Worm (Caenorhabditis elegans) whole organism, L1 larva: ENCODE data around the gene F58H1.5.

Experiments used
- C04F5.9 ChIP-seq: sonication (generic microtip); optimal IDR thresholded peaks from 2 replicates; lab custom pipeline; 2016; ENCODE audit warnings: missing genetic modification characterization, missing compliant biosample characterization
- C16A3.4 ChIP-seq: fragments of 150-350 bp; optimal IDR thresholded peaks from 2 replicates; lab custom pipeline; 2014; ENCODE audit warnings: missing biosample characterization, missing genetic modification characterization
- C34B4.2 ChIP-seq: sonication (generic microtip); optimal IDR thresholded peaks from 2 replicates; lab custom pipeline; 2017; ENCODE audit warnings: mild to moderate bottlenecking, missing genetic modification characterization, missing compliant biosample characterization
- F16B12.6 ChIP-seq: fragments of 150-350 bp; optimal IDR thresholded peaks from 2 replicates; lab custom pipeline; 2014; ENCODE audit warnings: missing biosample characterization, missing genetic modification characterization
- aha-1 ChIP-seq: fragments of 150-350 bp; optimal IDR thresholded peaks from 2 replicates; lab custom pipeline; 2014; ENCODE audit warnings: missing biosample characterization, missing genetic modification characterization
- aly-2 ChIP-seq: fragments of 150-350 bp; optimal IDR thresholded peaks from 2 replicates; lab custom pipeline; 2014; ENCODE audit warnings: missing biosample characterization, missing genetic modification characterization
- ama-1 ChIP-seq: fragments of 150-350 bp; optimal IDR thresholded peaks from 2 replicates; lab custom pipeline; 2014
- blmp-1 ChIP-seq: fragments of 150-350 bp; optimal IDR thresholded peaks from 2 replicates; lab custom pipeline; 2014; ENCODE audit warnings: missing biosample characterization, missing genetic modification characterization
- ceh-82 ChIP-seq, 3 experiments: fragments of 150-350 bp in 1 of 3; sonication (generic microtip) in 2 of 3; optimal IDR thresholded peaks; 2 replicates each; lab custom pipeline; 2014 to 2017; ENCODE audit warnings: missing biosample characterization in 3 of 3, missing genetic modification characterization in 3 of 3
- ceh-88 ChIP-seq: fragments of 200-800 bp; sonication (Bioruptor generic); IDR thresholded peaks from 2 replicates; pipeline ENCODE4 v1.3.6; 2022; ENCODE audit warnings: missing genetic modification characterization, missing compliant biosample characterization
- ceh-90 ChIP-seq: sonication (generic microtip); optimal IDR thresholded peaks from 2 replicates; lab custom pipeline; 2016; ENCODE audit warnings: missing genetic modification characterization, missing compliant biosample characterization
- ces-1 ChIP-seq: fragments of 150-350 bp; optimal IDR thresholded peaks from 2 replicates; lab custom pipeline; 2014; ENCODE audit warnings: missing biosample characterization, missing genetic modification reagents, missing genetic modification characterization
- dsc-1 ChIP-seq: sonication (generic microtip); optimal IDR thresholded peaks from 2 replicates; lab custom pipeline; 2016; ENCODE audit warnings: mild to moderate bottlenecking, missing genetic modification characterization, missing compliant biosample characterization
- efl-1 ChIP-seq, 4 experiments: fragments of 150-350 bp; optimal IDR thresholded peaks in 3 of 4; peaks in 1 of 4; 1 replicate in 1 of 4; 2 replicates in 3 of 4; lab custom pipeline; 2014; ENCODE audit warnings: missing biosample characterization in 2 of 4, missing genetic modification characterization in 2 of 4, missing genetic modification reagents in 2 of 4
- efl-3 ChIP-seq: fragments of 200-800 bp; sonication (Bioruptor generic); optimal IDR thresholded peaks from 2 replicates; lab custom pipeline; 2018; ENCODE audit warnings: mild to moderate bottlenecking, missing genetic modification characterization, missing compliant biosample characterization
- egl-27 ChIP-seq, 2 experiments: fragments of 150-350 bp in 1 of 2; sonication (generic microtip); optimal IDR thresholded peaks; 3 replicates each; lab custom pipeline; 2017 to 2018; ENCODE audit warnings: missing biosample characterization in 2 of 2, missing genetic modification characterization in 2 of 2, missing genetic modification reagents in 2 of 2
- elt-2 ChIP-seq: sonication (generic microtip); optimal IDR thresholded peaks from 2 replicates; lab custom pipeline; 2016; ENCODE audit warnings: missing genetic modification characterization, mild to moderate bottlenecking, inconsistent platforms, missing compliant biosample characterization, missing genetic modification reagents
- ets-5 ChIP-seq: fragments of 200-800 bp; sonication (Bioruptor generic); IDR thresholded peaks from 2 replicates; pipeline ENCODE4 v1.3.6; 2022; ENCODE audit warnings: missing genetic modification characterization, missing compliant biosample characterization
- fkh-8 ChIP-seq: sonication (generic microtip); optimal IDR thresholded peaks from 2 replicates; lab custom pipeline; 2016; ENCODE audit warnings: mild to moderate bottlenecking, missing genetic modification characterization, missing compliant biosample characterization
- fos-1 ChIP-seq: fragments of 150-350 bp; optimal IDR thresholded peaks from 2 replicates; lab custom pipeline; 2014; ENCODE audit warnings: missing biosample characterization, missing genetic modification characterization
- grh-1 ChIP-seq: fragments of 200-800 bp; sonication (Bioruptor generic); IDR thresholded peaks from 2 replicates; pipeline ENCODE4 v1.3.6; 2022; ENCODE audit warnings: missing genetic modification reagents, missing genetic modification characterization, missing compliant biosample characterization
- hlh-17 ChIP-seq: fragments of 200-800 bp; sonication (Bioruptor generic); optimal IDR thresholded peaks from 2 replicates; lab custom pipeline; 2018; ENCODE audit warnings: missing genetic modification characterization, mild to moderate bottlenecking, missing compliant biosample characterization, moderate library complexity, borderline replicate concordance
- hpl-2 ChIP-seq: fragments of 150-350 bp; optimal IDR thresholded peaks from 2 replicates; lab custom pipeline; 2014; ENCODE audit warnings: missing biosample characterization, missing genetic modification reagents, missing genetic modification characterization
- irx-1 ChIP-seq: sonication (generic microtip); optimal IDR thresholded peaks from 2 replicates; lab custom pipeline; 2016; ENCODE audit warnings: missing genetic modification characterization, missing compliant biosample characterization
- isw-1 ChIP-seq: fragments of 200-800 bp; sonication (Bioruptor generic); IDR thresholded peaks from 2 replicates; pipeline ENCODE4 v1.3.6; 2022; ENCODE audit warnings: missing genetic modification characterization, missing compliant biosample characterization
- jun-1 ChIP-seq: fragments of 150-350 bp; optimal IDR thresholded peaks from 2 replicates; lab custom pipeline; 2014; ENCODE audit warnings: missing biosample characterization, missing genetic modification reagents, missing genetic modification characterization
- lin-13 ChIP-seq: fragments of 150-350 bp; optimal IDR thresholded peaks from 2 replicates; lab custom pipeline; 2014; ENCODE audit warnings: missing biosample characterization, missing genetic modification reagents, missing genetic modification characterization
- lin-35 ChIP-seq, 2 experiments: fragments of 150-350 bp; optimal IDR thresholded peaks; 2 replicates each; lab custom pipeline; 2014; ENCODE audit warnings: missing biosample characterization in 2 of 2, missing genetic modification characterization in 2 of 2, missing genetic modification reagents in 2 of 2
- lin-39 ChIP-seq: fragments of 150-350 bp; optimal IDR thresholded peaks from 2 replicates; lab custom pipeline; 2014; ENCODE audit warnings: missing biosample characterization, missing genetic modification reagents, missing genetic modification characterization
- lir-3 ChIP-seq: sonication (generic microtip); optimal IDR thresholded peaks from 2 replicates; lab custom pipeline; 2016; ENCODE audit warnings: mild to moderate bottlenecking, missing genetic modification characterization, moderate library complexity, missing compliant biosample characterization; ENCODE audit not compliant: poor library complexity
- mdl-1 ChIP-seq, 2 experiments: fragments of 150-350 bp; optimal IDR thresholded peaks; 2 replicates each; lab custom pipeline; 2014 to 2017; ENCODE audit warnings: missing biosample characterization in 2 of 2, missing genetic modification characterization in 2 of 2, inconsistent platforms in 1 of 2
- mef-2 ChIP-seq: fragments of 150-350 bp; optimal IDR thresholded peaks from 2 replicates; lab custom pipeline; 2014; ENCODE audit warnings: missing biosample characterization, missing genetic modification characterization
- nhr-11 ChIP-seq: fragments of 150-350 bp; optimal IDR thresholded peaks from 2 replicates; lab custom pipeline; 2014; ENCODE audit warnings: missing biosample characterization, missing genetic modification characterization
- nhr-19 ChIP-seq: fragments of 200-800 bp; sonication (Bioruptor generic); conservative IDR thresholded peaks from 2 replicates; pipeline ENCODE4 v1.3.6; 2022; ENCODE audit warnings: missing genetic modification characterization, missing compliant biosample characterization
- nhr-20 ChIP-seq: sonication (generic microtip); optimal IDR thresholded peaks from 2 replicates; lab custom pipeline; 2016; ENCODE audit warnings: mild to moderate bottlenecking, missing genetic modification characterization, missing compliant biosample characterization
- nhr-237 ChIP-seq: fragments of 150-350 bp; optimal IDR thresholded peaks from 2 replicates; lab custom pipeline; 2014; ENCODE audit warnings: missing biosample characterization, missing genetic modification characterization
- nhr-28 ChIP-seq: fragments of 150-350 bp; optimal IDR thresholded peaks from 2 replicates; lab custom pipeline; 2014; ENCODE audit warnings: missing biosample characterization, missing genetic modification characterization
- nhr-71 ChIP-seq: sonication (generic microtip); optimal IDR thresholded peaks from 2 replicates; lab custom pipeline; 2016; ENCODE audit warnings: mild to moderate bottlenecking, missing genetic modification characterization, moderate library complexity, missing compliant biosample characterization
- nhr-76 ChIP-seq: sonication (generic microtip); optimal IDR thresholded peaks from 2 replicates; lab custom pipeline; 2017; ENCODE audit warnings: missing biosample characterization, missing genetic modification characterization
- nhr-77 ChIP-seq: fragments of 150-350 bp; optimal IDR thresholded peaks from 2 replicates; lab custom pipeline; 2014; ENCODE audit warnings: missing biosample characterization, missing genetic modification characterization
- nhr-85 ChIP-seq: sonication (generic microtip); peaks from one replicate; lab custom pipeline; 2016; ENCODE audit warnings: missing genetic modification characterization, inconsistent platforms, missing compliant biosample characterization
- nhr-90 ChIP-seq: sonication (generic microtip); optimal IDR thresholded peaks from 2 replicates; lab custom pipeline; 2016; ENCODE audit warnings: mild to moderate bottlenecking, missing genetic modification characterization, missing compliant biosample characterization; ENCODE audit not compliant: poor library complexity
- pag-3 ChIP-seq: sonication (generic microtip); optimal IDR thresholded peaks from 2 replicates; lab custom pipeline; 2017; ENCODE audit warnings: missing genetic modification characterization, mild to moderate bottlenecking, missing compliant biosample characterization, antibody characterized with exemption, borderline replicate concordance; ENCODE audit not compliant: insufficient read depth
- pax-3 ChIP-seq: fragments of 200-800 bp; sonication (Bioruptor generic); optimal IDR thresholded peaks from 2 replicates; lab custom pipeline; 2018; ENCODE audit warnings: mild to moderate bottlenecking, missing genetic modification characterization, moderate library complexity, missing compliant biosample characterization
- pqm-1 ChIP-seq: sonication (generic microtip); optimal IDR thresholded peaks from 3 replicates; lab custom pipeline; 2017; ENCODE audit warnings: missing biosample characterization, missing genetic modification characterization
- rnt-1 ChIP-seq: sonication (generic microtip); optimal IDR thresholded peaks from 2 replicates; lab custom pipeline; 2016; ENCODE audit warnings: mild to moderate bottlenecking, missing genetic modification characterization, moderate library complexity, missing compliant biosample characterization
- snpc-4 ChIP-seq: fragments of 150-350 bp; optimal IDR thresholded peaks from 2 replicates; lab custom pipeline; 2014; ENCODE audit warnings: missing biosample characterization, missing genetic modification characterization
- swsn-7 ChIP-seq: sonication (generic microtip); optimal IDR thresholded peaks from 2 replicates; lab custom pipeline; 2016; ENCODE audit warnings: missing genetic modification characterization, missing compliant biosample characterization
- tbx-2 ChIP-seq: sonication (generic microtip); optimal IDR thresholded peaks from 2 replicates; lab custom pipeline; 2016; ENCODE audit warnings: missing genetic modification characterization, missing compliant biosample characterization
- unc-130 ChIP-seq: fragments of 150-350 bp; optimal IDR thresholded peaks from 2 replicates; lab custom pipeline; 2017; ENCODE audit warnings: missing biosample characterization, missing genetic modification characterization, inconsistent platforms
- unc-30 ChIP-seq: sonication (generic microtip); optimal IDR thresholded peaks from 2 replicates; lab custom pipeline; 2017; ENCODE audit warnings: missing biosample characterization, missing genetic modification characterization
- unc-62 ChIP-seq: fragments of 150-350 bp; optimal IDR thresholded peaks from 2 replicates; lab custom pipeline; 2014; ENCODE audit warnings: missing biosample characterization, missing genetic modification reagents, missing genetic modification characterization
- zip-4 ChIP-seq: fragments of 200-800 bp; sonication (Bioruptor generic); optimal IDR thresholded peaks from 2 replicates; lab custom pipeline; 2018; ENCODE audit warnings: mild to moderate bottlenecking, missing genetic modification characterization, moderate library complexity, missing compliant biosample characterization
- ztf-4 ChIP-seq: fragments of 150-350 bp; optimal IDR thresholded peaks from 2 replicates; lab custom pipeline; 2014; ENCODE audit warnings: missing biosample characterization, missing genetic modification characterization

The F58H1.5 gene

DNA sequence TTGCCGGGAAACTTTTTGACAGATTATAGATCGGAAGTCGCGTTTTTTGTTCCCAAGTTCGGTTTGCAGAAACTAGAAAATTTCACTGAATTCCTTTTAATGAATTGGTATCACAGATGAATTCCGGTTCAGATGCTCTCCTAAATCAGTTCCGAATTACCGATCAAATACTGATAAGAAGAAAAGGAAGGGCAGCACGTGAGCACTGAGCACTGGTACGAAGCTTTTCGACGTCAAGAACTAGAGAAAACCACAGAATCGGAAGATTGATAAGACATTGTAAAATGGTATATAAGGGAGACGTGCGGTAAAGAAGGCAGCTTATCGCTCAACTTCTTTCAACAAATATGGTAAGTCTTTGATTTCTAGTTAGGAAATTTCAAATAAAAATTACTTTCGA is 17.0 kb downstream of the F58H1.5 start, which contains the start of gene cpr-1:
TSS of gene cpr-1 (plus strand) at position 319 of the 400 bp plus-strand sequence.
- TF ChIP-seq nhr-237 (tag; lab: Kevin White, UChicago) (no peak), hlh-17 (no peak), efl-1 (optimal IDR thresholded peaks at IDR 0.05; lab: Kevin White, UChicago) (no peak), efl-1 (GFP tag; optimal IDR thresholded peaks at IDR 0.05 in 1 of 2; lab: Kevin White, UChicago) (peak in 1 of 2 experiments; percentile 78), fos-1 (no peak), elt-2 (tag; lab: Kevin White, UChicago) (peak; percentile 98), zip-4 (no peak), nhr-85 (tag; lab: Kevin White, UChicago) (no peak), C34B4.2 (tag; lab: Kevin White, UChicago) (no peak), unc-62 (GFP tag; lab: Kevin White, UChicago) (no peak), aly-2 (tag; lab: Kevin White, UChicago) (no peak), fkh-8 (tag; lab: Kevin White, UChicago) (no peak), snpc-4 (tag; lab: Kevin White, UChicago) (no peak), nhr-11 (tag; lab: Kevin White, UChicago) (no peak), pag-3 (no peak), unc-130 (tag; lab: Kevin White, UChicago) (no peak), ceh-90 (tag; lab: Kevin White, UChicago) (no peak), lin-35 (GFP tag; optimal IDR thresholded peaks at IDR 0.05; lab: Kevin White, UChicago) (peak in 1 of 2 experiments; percentile 41), C16A3.4 (tag; lab: Kevin White, UChicago) (no peak), nhr-71 (peak; percentile 17), hpl-2 (no peak), grh-1 (no peak), nhr-90 (no peak), irx-1 (tag; lab: Kevin White, UChicago) (no peak), ces-1 (GFP tag; lab: Kevin White, UChicago) (no peak), nhr-76 (tag; lab: Kevin White, UChicago) (no peak), nhr-20 (tag; lab: Kevin White, UChicago) (peak; percentile 42), efl-3 (GFP tag; lab: Kevin White, UChicago) (no peak), ceh-82 (tag; optimal IDR thresholded peaks at IDR 0.05; lab: Kevin White, UChicago) (no peak), C04F5.9 (tag; lab: Kevin White, UChicago) (no peak), ama-1 (lab: Kevin White, UChicago) (no peak), swsn-7 (tag; lab: Kevin White, UChicago) (no peak), dsc-1 (tag; lab: Kevin White, UChicago) (no peak), ztf-4 (tag; lab: Kevin White, UChicago) (no peak), aha-1 (tag; lab: Kevin White, UChicago) (no peak), lin-13 (no peak), F16B12.6 (tag; lab: Kevin White, UChicago) (no peak), pax-3 (tag; lab: Kevin White, UChicago) (peak; percentile 32), isw-1 (GFP tag; lab: Robert Waterston, UW) (no peak), jun-1 (tag; lab: Kevin White, UChicago) (peak; percentile 11), mdl-1 (tag; optimal IDR thresholded peaks at IDR 0.05; lab: Kevin White, UChicago) (no peak), lir-3 (tag; lab: Kevin White, UChicago) (no peak), ceh-88 (GFP tag; lab: Robert Waterston, UW) (no peak), nhr-28 (tag; lab: Kevin White, UChicago) (no peak), unc-30 (tag; lab: Kevin White, UChicago) (no peak), mef-2 (tag; lab: Kevin White, UChicago) (no peak), rnt-1 (tag; lab: Kevin White, UChicago) (no peak), nhr-19 (no peak), ets-5 (GFP tag; lab: Robert Waterston, UW) (no peak), egl-27 (tag; optimal IDR thresholded peaks at IDR 0.05; lab: Kevin White, UChicago) (no peak), lin-39 (tag; lab: Kevin White, UChicago) (no peak), blmp-1 (tag; lab: Kevin White, UChicago) (no peak), pqm-1 (tag; lab: Kevin White, UChicago) (peak; percentile 85), tbx-2 (tag; lab: Kevin White, UChicago) (no peak), nhr-77 (no peak)
